Fruit fly (Drosophila melanogaster) whole organism: ENCODE measurements around the gene osa.

Experiments
- CG8478 ChIP-seq: fragments of >200 bp; optimal IDR thresholded peaks from 2 replicates; lab custom pipeline; 2018; ENCODE audit warnings: inconsistent platforms
- EcR ChIP-seq, 2 experiments: fragments of >200 bp; optimal IDR thresholded peaks; 2 replicates each; lab custom pipeline; 2017; ENCODE audit warnings: missing biosample characterization in 2 of 2, missing genetic modification characterization in 2 of 2, missing genetic modification reagents in 2 of 2
- pan ChIP-seq: fragments of >200 bp; optimal IDR thresholded peaks from 2 replicates; lab custom pipeline; 2017
- psq ChIP-seq: fragments of >200 bp; optimal IDR thresholded peaks from 2 replicates; lab custom pipeline; 2017

DNA sequence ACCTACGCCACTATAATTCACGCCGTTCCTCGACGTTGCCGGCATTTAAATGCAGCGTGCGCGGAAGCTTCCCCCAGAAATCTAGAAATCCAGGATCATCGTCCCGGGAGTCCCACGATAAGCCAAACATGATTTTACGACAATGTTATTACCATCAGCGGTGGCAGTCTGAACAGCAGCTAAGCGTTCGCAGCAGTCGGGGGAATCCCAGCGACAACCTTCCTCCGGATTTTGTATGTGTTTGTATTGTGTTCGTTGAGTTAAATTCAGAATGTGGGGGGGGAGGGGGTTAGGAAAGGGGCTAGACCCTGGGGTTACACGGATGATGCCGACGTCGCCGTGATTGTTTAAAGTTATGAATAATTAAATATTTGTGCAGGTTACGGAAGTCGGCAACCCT, 74.1 kb downstream of the osa start:
- TF ChIP-seq pan (no peak), EcR (GFP tag; optimal IDR thresholded peaks at IDR 0.05; lab: Kevin White, UChicago) (no peak), CG8478 (lab: Kevin White, UChicago) (no peak), psq (no peak)
